Worm (Caenorhabditis elegans) whole organism, late embryonic: Measurements from ENCODE around the gene spp-7.
A peak's percentile ranks its signal among the peaks of the same experiment; 100 is the strongest.

Experiments
- C08G9.2 ChIP-seq: sonication (generic microtip); optimal IDR thresholded peaks from 2 replicates; lab custom pipeline; 2016; ENCODE audit warnings: mild to moderate bottlenecking, missing genetic modification characterization, moderate library complexity, missing compliant biosample characterization
- F13H6.1 ChIP-seq: sonication (generic microtip); optimal IDR thresholded peaks from 2 replicates; lab custom pipeline; 2016; ENCODE audit warnings: missing genetic modification characterization, missing compliant biosample characterization
- ceh-2 ChIP-seq: sonication (generic microtip); optimal IDR thresholded peaks from 2 replicates; lab custom pipeline; 2016; ENCODE audit warnings: missing genotype, missing genetic modification characterization, missing compliant biosample characterization
- ceh-30 ChIP-seq: fragments of 150-350 bp; optimal IDR thresholded peaks from 2 replicates; lab custom pipeline; 2014; ENCODE audit warnings: missing biosample characterization, missing genetic modification characterization
- ceh-31 ChIP-seq: sonication (generic microtip); optimal IDR thresholded peaks from 2 replicates; lab custom pipeline; 2016; ENCODE audit warnings: missing genetic modification characterization, missing compliant biosample characterization
- ceh-34 ChIP-seq: sonication (generic microtip); optimal IDR thresholded peaks from 2 replicates; lab custom pipeline; 2016; ENCODE audit warnings: mild to moderate bottlenecking, missing genetic modification characterization, missing compliant biosample characterization
- ceh-48 ChIP-seq: sonication (generic microtip); optimal IDR thresholded peaks from 2 replicates; lab custom pipeline; 2016; ENCODE audit warnings: missing genetic modification characterization, inconsistent platforms, missing compliant biosample characterization
- ceh-6 ChIP-seq: fragments of 200-800 bp; sonication (Bioruptor generic); optimal IDR thresholded peaks from 2 replicates; lab custom pipeline; 2018; ENCODE audit warnings: mild to moderate bottlenecking, missing genetic modification characterization, missing compliant biosample characterization
- che-1 ChIP-seq: sonication (generic microtip); optimal IDR thresholded peaks from 2 replicates; lab custom pipeline; 2016; ENCODE audit warnings: mild to moderate bottlenecking, missing genetic modification characterization, missing compliant biosample characterization
- elt-2 ChIP-seq: sonication (generic microtip); optimal IDR thresholded peaks from 2 replicates; lab custom pipeline; 2016; ENCODE audit warnings: missing genetic modification reagents, missing genetic modification characterization, missing compliant biosample characterization
- elt-4 ChIP-seq: sonication (generic microtip); optimal IDR thresholded peaks from 2 replicates; lab custom pipeline; 2016; ENCODE audit warnings: missing genetic modification characterization, missing compliant biosample characterization
- ets-4 ChIP-seq: sonication (generic microtip); optimal IDR thresholded peaks from 2 replicates; lab custom pipeline; 2016; ENCODE audit warnings: missing genetic modification characterization, missing compliant biosample characterization
- fax-1 ChIP-seq: sonication (generic microtip); optimal IDR thresholded peaks from 2 replicates; lab custom pipeline; 2016; ENCODE audit warnings: missing genotype, missing genetic modification characterization, missing compliant biosample characterization
- hlh-30 ChIP-seq: sonication (generic microtip); optimal IDR thresholded peaks from 2 replicates; lab custom pipeline; 2017; ENCODE audit warnings: antibody characterized with exemption, missing genetic modification characterization, missing compliant biosample characterization; ENCODE audit not compliant: insufficient read depth
- hlh-8 ChIP-seq: sonication (generic microtip); optimal IDR thresholded peaks from 2 replicates; lab custom pipeline; 2016; ENCODE audit warnings: missing genotype, missing genetic modification characterization, missing compliant biosample characterization
- lim-6 ChIP-seq: sonication (generic microtip); optimal IDR thresholded peaks from 2 replicates; lab custom pipeline; 2016; ENCODE audit warnings: missing genetic modification characterization, missing compliant biosample characterization
- lin-11 ChIP-seq: fragments of 200-800 bp; sonication (Bioruptor generic); optimal IDR thresholded peaks from 2 replicates; lab custom pipeline; 2018; ENCODE audit warnings: mild to moderate bottlenecking, missing genetic modification characterization, missing compliant biosample characterization
- nfya-1 ChIP-seq: sonication (generic microtip); optimal IDR thresholded peaks from 2 replicates; lab custom pipeline; 2017; ENCODE audit warnings: missing genetic modification characterization, mild to moderate bottlenecking, missing compliant biosample characterization, antibody characterized with exemption, moderate library complexity
- nhr-232 ChIP-seq: sonication (generic microtip); optimal IDR thresholded peaks from 2 replicates; lab custom pipeline; 2016; ENCODE audit warnings: missing genetic modification characterization, missing compliant biosample characterization
- npax-4 ChIP-seq: sonication (generic microtip); optimal IDR thresholded peaks from 2 replicates; lab custom pipeline; 2016; ENCODE audit warnings: missing genetic modification characterization, missing compliant biosample characterization
- odd-2 ChIP-seq: sonication (generic microtip); optimal IDR thresholded peaks from 2 replicates; lab custom pipeline; 2017; ENCODE audit warnings: antibody characterized with exemption, mild to moderate bottlenecking, missing genetic modification characterization, missing compliant biosample characterization
- pax-1 ChIP-seq: fragments of 150-350 bp; optimal IDR thresholded peaks from 2 replicates; lab custom pipeline; 2014; ENCODE audit warnings: missing biosample characterization, missing genetic modification characterization
- pros-1 ChIP-seq: fragments of 150-350 bp; optimal IDR thresholded peaks from 2 replicates; lab custom pipeline; 2014; ENCODE audit warnings: missing biosample characterization, missing genetic modification reagents, missing genetic modification characterization
- ref-2 ChIP-seq: sonication (generic microtip); optimal IDR thresholded peaks from 2 replicates; lab custom pipeline; 2016; ENCODE audit warnings: missing genetic modification characterization, missing compliant biosample characterization
- rnt-1 ChIP-seq: sonication (generic microtip); optimal IDR thresholded peaks from 2 replicates; lab custom pipeline; 2016; ENCODE audit warnings: missing genetic modification characterization, missing compliant biosample characterization
- sdc-2 ChIP-seq: sonication (generic microtip); optimal IDR thresholded peaks from 2 replicates; lab custom pipeline; 2016; ENCODE audit warnings: missing genotype, missing genetic modification characterization, missing compliant biosample characterization
- sox-4 ChIP-seq: sonication (generic microtip); optimal IDR thresholded peaks from 2 replicates; lab custom pipeline; 2017; ENCODE audit warnings: mild to moderate bottlenecking, missing genetic modification characterization, inconsistent platforms, missing compliant biosample characterization
- syd-9 ChIP-seq: sonication (generic microtip); optimal IDR thresholded peaks from 2 replicates; lab custom pipeline; 2016; ENCODE audit warnings: mild to moderate bottlenecking, missing genetic modification characterization, moderate library complexity, missing compliant biosample characterization
- tbx-2 ChIP-seq: sonication (generic microtip); optimal IDR thresholded peaks from 2 replicates; lab custom pipeline; 2016; ENCODE audit warnings: missing genetic modification characterization, missing compliant biosample characterization
- tbx-7 ChIP-seq: sonication (generic microtip); optimal IDR thresholded peaks from 2 replicates; lab custom pipeline; 2016; ENCODE audit warnings: missing genotype, missing genetic modification characterization, missing compliant biosample characterization
- unc-42 ChIP-seq: sonication (generic microtip); optimal IDR thresholded peaks from 2 replicates; lab custom pipeline; 2016; ENCODE audit warnings: missing genotype, missing genetic modification characterization, missing compliant biosample characterization
- zip-5 ChIP-seq: sonication (generic microtip); optimal IDR thresholded peaks from 2 replicates; lab custom pipeline; 2016; ENCODE audit warnings: missing genetic modification characterization, missing compliant biosample characterization

spp-7 gene

ce11 chrIV:5368860-5369259 lies 46.7 kb downstream of the spp-7 start:
- TF ChIP-seq ceh-34 (tag; lab: Kevin White, UChicago) (peak; percentile 58), nfya-1 (tag; lab: Kevin White, UChicago) (peak; percentile 47), unc-42 (tag; lab: Kevin White, UChicago) (peak; percentile 4), syd-9 (peak; percentile 13), ceh-31 (tag; lab: Kevin White, UChicago) (peak; percentile 41), F13H6.1 (tag; lab: Kevin White, UChicago) (no peak), ceh-48 (peak; percentile 66), rnt-1 (tag; lab: Kevin White, UChicago) (peak; percentile 16), elt-2 (tag; lab: Kevin White, UChicago) (no peak), tbx-2 (tag; lab: Kevin White, UChicago) (peak; percentile 16)

DNA sequence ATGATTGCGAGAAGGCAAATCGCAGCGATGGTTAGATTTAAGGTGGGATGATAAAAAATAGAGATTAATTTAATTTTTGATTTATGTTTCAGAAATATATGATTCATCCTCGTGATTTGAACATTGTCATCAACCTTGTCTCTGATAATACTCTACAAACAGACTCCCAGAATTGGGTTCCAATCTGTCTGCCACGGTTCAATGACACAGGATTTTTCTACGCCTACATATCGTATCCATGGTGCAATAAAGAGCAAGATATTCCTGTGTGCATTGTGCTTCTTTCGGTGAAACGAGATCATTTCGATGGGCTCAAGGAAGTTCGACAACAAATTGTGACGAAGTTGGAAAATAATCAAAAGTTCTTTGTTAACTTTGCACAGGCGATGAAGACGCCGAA lies 47.7 kb downstream of the spp-7 start:
- TF ChIP-seq odd-2 (tag; lab: Kevin White, UChicago) (no peak), che-1 (tag; lab: Kevin White, UChicago) (no peak), nhr-232 (tag; lab: Kevin White, UChicago) (no peak), sdc-2 (tag; lab: Kevin White, UChicago) (no peak), lin-11 (tag; lab: Kevin White, UChicago) (no peak), syd-9 (no peak), ceh-30 (tag; lab: Kevin White, UChicago) (no peak), lim-6 (no peak), pax-1 (tag; lab: Kevin White, UChicago) (no peak), nfya-1 (tag; lab: Kevin White, UChicago) (no peak)

- no peak for TF ChIP-seq elt-4
- TF ChIP-seq ets-4 (tag; lab: Kevin White, UChicago): no peak
- no peak for TF ChIP-seq fax-1 (tag; lab: Kevin White, UChicago)
- no peak for TF ChIP-seq sox-4 (tag; lab: Kevin White, UChicago)
These were observed 49.0 kb downstream of the spp-7 start, which contains the start of gene sand-1 for ce11 chrIV:5366567-5366966. TSS of gene sand-1 (plus strand) at chrIV:5366867.

ce11 chrIV:5364135-5364609 lies 51.4 kb downstream of the spp-7 start, which contains the start of the genes hda-6 and F41H10.4:
TSS of gene hda-6 (minus strand) at chrIV:5364306.
TSS of gene F41H10.4 (plus strand) at chrIV:5364559.
- no peak for TF ChIP-seq ceh-30 (tag; lab: Kevin White, UChicago)
- peak; percentile 36 for TF ChIP-seq hlh-8 (tag; lab: Kevin White, UChicago)
- TF ChIP-seq C08G9.2 (tag; lab: Kevin White, UChicago): peak; percentile 88
- TF ChIP-seq pros-1 (tag; lab: Kevin White, UChicago): no peak
- peak; percentile 90 for TF ChIP-seq ceh-31 (tag; lab: Kevin White, UChicago)
- no peak for TF ChIP-seq npax-4 (tag; lab: Kevin White, UChicago)
- TF ChIP-seq tbx-2 (tag; lab: Kevin White, UChicago): peak; percentile 73
- peak; percentile 37 for TF ChIP-seq elt-2 (tag; lab: Kevin White, UChicago)
- TF ChIP-seq tbx-7: peak; percentile 54
- no peak for TF ChIP-seq ceh-6 (GFP tag; lab: Kevin White, UChicago)
- peak; percentile 82 for TF ChIP-seq hlh-30
- peak; percentile 24 for TF ChIP-seq ref-2 (tag; lab: Kevin White, UChicago)
- peak; percentile 23 for TF ChIP-seq zip-5 (tag; lab: Kevin White, UChicago)
- peak; percentile 49 for TF ChIP-seq rnt-1 (tag; lab: Kevin White, UChicago)
- TF ChIP-seq pax-1 (tag; lab: Kevin White, UChicago): peak; percentile 65
- peak; percentile 51 for TF ChIP-seq ets-4 (tag; lab: Kevin White, UChicago)
- peak; percentile 33 for TF ChIP-seq nfya-1 (tag; lab: Kevin White, UChicago)
- peak; percentile 69 for TF ChIP-seq ceh-2 (tag; lab: Kevin White, UChicago)
